Worm (Caenorhabditis elegans): ENCODE data around the gene lact-4.

DNA sequence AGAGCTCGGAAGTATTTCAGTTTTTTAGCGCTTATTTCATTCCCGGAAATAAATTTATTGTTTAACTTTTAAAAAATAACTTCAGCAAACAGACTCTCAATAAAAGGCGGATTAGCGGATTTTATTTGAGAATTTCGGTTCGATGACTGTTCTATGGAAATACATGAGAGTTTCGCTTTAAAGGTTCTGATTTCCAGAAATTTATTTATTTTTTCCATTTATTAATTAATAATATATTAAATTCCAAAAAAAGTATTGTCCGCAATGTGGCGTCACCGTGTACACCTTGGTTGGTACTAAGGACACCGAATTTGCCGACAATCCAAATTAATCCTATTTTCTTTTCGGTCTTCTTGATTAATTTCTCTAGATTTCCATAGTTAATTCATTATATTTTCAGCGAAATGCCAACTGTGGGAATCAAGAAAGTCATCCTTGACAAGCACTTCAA, 15.8 kb downstream of the lact-4 start, which contains the start of gene fars-3:
- TF ChIP-seq ztf-4 (tag; optimal IDR thresholded peaks at IDR 0.05) (no peak), tbx-2 (tag; optimal IDR thresholded peaks at IDR 0.05) (no peak), nhr-12 (tag; optimal IDR thresholded peaks at IDR 0.05) (no peak), fkh-2 (tag; optimal IDR thresholded peaks at IDR 0.05) (no peak), nhr-237 (tag; optimal IDR thresholded peaks at IDR 0.05) (no peak), unc-39 (tag; optimal IDR thresholded peaks at IDR 0.05) (no peak), elt-3 (tag; optimal IDR thresholded peaks at IDR 0.05) (no peak), nhr-25 (tag; optimal IDR thresholded peaks at IDR 0.05) (no peak), unc-62 (GFP tag; optimal IDR thresholded peaks at IDR 0.05) (no peak), nhr-11 (tag; optimal IDR thresholded peaks at IDR 0.05) (no peak), hmg-11 (tag; optimal IDR thresholded peaks at IDR 0.05) (no peak), jun-1 (tag; optimal IDR thresholded peaks at IDR 0.05) (no peak), R02D3.7 (tag; optimal IDR thresholded peaks at IDR 0.05) (no peak)
